Fruit fly (Drosophila melanogaster): Measurements from ENCODE around the gene CG16721.

DNA sequence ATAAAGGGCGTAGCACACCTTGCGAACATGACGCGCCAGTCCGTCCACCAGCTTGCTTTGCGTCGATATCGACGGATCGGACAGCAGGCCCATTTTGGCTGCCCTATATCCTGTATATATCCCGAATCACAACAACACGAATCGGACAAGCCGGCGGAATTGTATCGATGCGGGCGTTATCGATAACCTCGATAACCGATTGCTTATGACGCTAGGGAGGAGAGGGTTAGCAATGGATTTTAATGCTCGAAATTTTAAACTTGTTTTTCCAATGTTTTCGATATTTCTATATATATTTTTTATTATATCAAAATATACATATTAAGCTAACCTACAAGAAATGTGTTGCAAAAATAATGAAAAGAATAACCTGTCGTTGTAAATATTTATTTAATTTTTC is 6.5 kb upstream of the CG16721 start, which contains the start of gene GAA1:
- TF ChIP-seq CG8478 (optimal IDR thresholded peaks at IDR 0.05) (no peak), psq (optimal IDR thresholded peaks at IDR 0.05) (no peak), pan (optimal IDR thresholded peaks at IDR 0.05) (no peak), EcR (GFP tag; optimal IDR thresholded peaks at IDR 0.05) (no peak), usp (GFP tag; optimal IDR thresholded peaks at IDR 0.05) (no peak), Dll (optimal IDR thresholded peaks at IDR 0.05) (no peak)

Data from whole organism.